Fruit fly (Drosophila melanogaster) whole organism, embryonic: ENCODE measurements around the gene CG6511.
A peak's percentile ranks its signal among the peaks of the same experiment; 100 is the strongest.

Source experiments
- Abd-B ChIP-seq: fragments of 200-800 bp; sonication (Bioruptor generic); optimal IDR thresholded peaks from 2 replicates; lab custom pipeline; 2018; ENCODE audit warnings: missing biosample characterization, mild to moderate bottlenecking, missing genetic modification characterization, moderate library complexity
- Ada2b ChIP-seq: fragments of 200-800 bp; sonication (Bioruptor generic); IDR thresholded peaks from 2 replicates; pipeline ENCODE4 v1.3.6; 2022; ENCODE audit warnings: missing biosample characterization, missing genetic modification characterization
- Aef1 ChIP-seq: fragments of 200-800 bp; sonication (Bioruptor generic); IDR thresholded peaks from 3 replicates; pipeline ENCODE4 v1.3.6; 2022; ENCODE audit warnings: missing biosample characterization, missing genetic modification characterization
- Antp ChIP-seq: fragments of 200-800 bp; sonication (Bioruptor generic); optimal IDR thresholded peaks from 3 replicates; lab custom pipeline; 2016; ENCODE audit warnings: missing biosample characterization, missing genetic modification characterization
- B-H1 ChIP-seq: fragments of 200-800 bp; sonication (Bioruptor generic); IDR thresholded peaks from 3 replicates; pipeline ENCODE4 v1.3.6; 2022; ENCODE audit warnings: missing biosample characterization, missing genetic modification characterization
- BtbVII ChIP-seq: fragments of 200-800 bp; sonication (Bioruptor generic); optimal IDR thresholded peaks from 3 replicates; lab custom pipeline; 2017; ENCODE audit warnings: missing biosample characterization, mild to moderate bottlenecking, missing genetic modification characterization
- CG10274 ChIP-seq: fragments of 200-800 bp; sonication (Bioruptor generic); optimal IDR thresholded peaks from 3 replicates; lab custom pipeline; 2017; ENCODE audit warnings: missing biosample characterization, mild to moderate bottlenecking, missing genetic modification characterization
- CG10431 ChIP-seq: fragments of 200-800 bp; sonication (Bioruptor generic); optimal IDR thresholded peaks from 3 replicates; lab custom pipeline; 2018; ENCODE audit warnings: missing biosample characterization, mild to moderate bottlenecking, missing genetic modification characterization
- CG10565 ChIP-seq: fragments of 200-800 bp; sonication (Bioruptor generic); optimal IDR thresholded peaks from 3 replicates; lab custom pipeline; 2016; ENCODE audit warnings: missing biosample characterization, mild to moderate bottlenecking, missing genetic modification characterization
- CG11398 ChIP-seq: fragments of 200-800 bp; sonication (Bioruptor generic); optimal IDR thresholded peaks from 2 replicates; lab custom pipeline; 2016; ENCODE audit warnings: missing biosample characterization, missing genetic modification characterization
- CG12104 ChIP-seq: fragments of 200-800 bp; sonication (Bioruptor generic); optimal IDR thresholded peaks from 3 replicates; lab custom pipeline; 2016; ENCODE audit warnings: missing biosample characterization, missing genetic modification characterization
- CG12155 ChIP-seq: fragments of 200-800 bp; sonication (Bioruptor generic); optimal IDR thresholded peaks from 3 replicates; lab custom pipeline; 2016; ENCODE audit warnings: missing biosample characterization, missing genetic modification characterization
- CG13296 ChIP-seq: fragments of 200-800 bp; sonication (Bioruptor generic); optimal IDR thresholded peaks from 3 replicates; lab custom pipeline; 2018; ENCODE audit warnings: missing biosample characterization, mild to moderate bottlenecking, missing genetic modification characterization
- CG14050 ChIP-seq: fragments of 200-800 bp; sonication (Bioruptor generic); IDR thresholded peaks from 3 replicates; pipeline ENCODE4 v1.3.6; 2022; ENCODE audit warnings: missing biosample characterization, missing genetic modification characterization
- CG16815 ChIP-seq: fragments of 200-800 bp; sonication (Bioruptor generic); optimal IDR thresholded peaks from 3 replicates; lab custom pipeline; 2017; ENCODE audit warnings: missing biosample characterization, mild to moderate bottlenecking, missing genetic modification characterization
- CG16863 ChIP-seq: fragments of 200-800 bp; sonication (Bioruptor generic); optimal IDR thresholded peaks from 3 replicates; lab custom pipeline; 2016; ENCODE audit warnings: missing biosample characterization, missing genetic modification characterization
- CG18011 ChIP-seq: fragments of 200-800 bp; sonication (Bioruptor generic); optimal IDR thresholded peaks from 2 replicates; lab custom pipeline; 2017; ENCODE audit warnings: missing biosample characterization, missing genetic modification characterization, mild to moderate bottlenecking, moderate library complexity, missing genotype
- CG31388 ChIP-seq: fragments of 200-800 bp; sonication (Bioruptor generic); optimal IDR thresholded peaks from 2 replicates; lab custom pipeline; 2016; ENCODE audit warnings: missing biosample characterization, missing genetic modification characterization
- CG32532 ChIP-seq: fragments of 200-800 bp; sonication (Bioruptor generic); IDR thresholded peaks from 2 replicates; pipeline ENCODE4 v1.3.6; 2022; ENCODE audit warnings: missing biosample characterization, missing genetic modification characterization
- CG3995 ChIP-seq: fragments of 200-800 bp; sonication (Bioruptor generic); optimal IDR thresholded peaks from 3 replicates; lab custom pipeline; 2016; ENCODE audit warnings: missing biosample characterization, missing genetic modification characterization
- CG4404 ChIP-seq: fragments of 200-800 bp; sonication (Bioruptor generic); IDR thresholded peaks from 2 replicates; pipeline ENCODE4 v1.3.6; 2022; ENCODE audit warnings: missing biosample characterization, missing genetic modification characterization
- CG4730 ChIP-seq: fragments of 200-800 bp; sonication (Bioruptor generic); IDR thresholded peaks from 2 replicates; pipeline ENCODE4 v1.3.6; 2022; ENCODE audit warnings: missing biosample characterization, missing genetic modification characterization
- CG7987 ChIP-seq: fragments of 200-800 bp; sonication (Bioruptor generic); optimal IDR thresholded peaks from 2 replicates; lab custom pipeline; 2018; ENCODE audit warnings: missing biosample characterization, mild to moderate bottlenecking, missing genetic modification characterization, moderate library complexity
- CG8765 ChIP-seq: fragments of 200-800 bp; sonication (Bioruptor generic); IDR thresholded peaks from 2 replicates; pipeline ENCODE4 v1.3.6; 2022; ENCODE audit warnings: missing biosample characterization, missing genetic modification characterization
- CG9817 ChIP-seq: fragments of 200-800 bp; sonication (Bioruptor generic); optimal IDR thresholded peaks from 2 replicates; lab custom pipeline; 2018; ENCODE audit warnings: missing biosample characterization, mild to moderate bottlenecking, missing genetic modification characterization, moderate library complexity
- Doc2 ChIP-seq: fragments of 200-800 bp; sonication (Bioruptor generic); IDR thresholded peaks from 2 replicates; pipeline ENCODE4 v1.3.6; 2022; ENCODE audit warnings: missing biosample characterization, missing genetic modification characterization
- Dref ChIP-seq: fragments of 200-800 bp; sonication (Bioruptor generic); IDR thresholded peaks from 2 replicates; pipeline ENCODE4 v1.3.6; 2022; ENCODE audit warnings: missing biosample characterization, missing genetic modification characterization
- Ets97D ChIP-seq: fragments of 200-800 bp; sonication (Bioruptor generic); optimal IDR thresholded peaks from 3 replicates; lab custom pipeline; 2016; ENCODE audit warnings: missing biosample characterization, missing genetic modification characterization
- Hey ChIP-seq: fragments of 200-800 bp; sonication (Bioruptor generic); optimal IDR thresholded peaks from 3 replicates; lab custom pipeline; 2018; ENCODE audit warnings: missing biosample characterization, mild to moderate bottlenecking, missing genetic modification characterization
- Mes4 ChIP-seq: fragments of 200-800 bp; sonication (Bioruptor generic); optimal IDR thresholded peaks from 2 replicates; lab custom pipeline; 2016; ENCODE audit warnings: missing biosample characterization, missing genetic modification characterization
- Sry-δ ChIP-seq: fragments of 200-800 bp; sonication (Bioruptor generic); optimal IDR thresholded peaks from 2 replicates; lab custom pipeline; 2016; ENCODE audit warnings: missing biosample characterization, missing genetic modification characterization
- Xbp1 ChIP-seq: fragments of 200-800 bp; sonication (Bioruptor generic); optimal IDR thresholded peaks from 3 replicates; lab custom pipeline; 2016; ENCODE audit warnings: missing biosample characterization, mild to moderate bottlenecking, missing genetic modification characterization
- br ChIP-seq: fragments of >200 bp; optimal IDR thresholded peaks from 2 replicates; lab custom pipeline; 2017
- chn ChIP-seq: fragments of 200-800 bp; sonication (Bioruptor generic); optimal IDR thresholded peaks from 2 replicates; lab custom pipeline; 2016; ENCODE audit warnings: missing biosample characterization, missing genetic modification characterization
- crol ChIP-seq: fragments of 200-800 bp; sonication (Bioruptor generic); IDR thresholded peaks from 2 replicates; pipeline ENCODE4 v1.3.6; 2022; ENCODE audit warnings: missing biosample characterization, missing genetic modification characterization
- dpn ChIP-seq, 2 experiments: fragments of 200-800 bp; sonication (Bioruptor generic); optimal IDR thresholded peaks; 3 replicates each; lab custom pipeline; 2016; ENCODE audit warnings: missing biosample characterization in 2 of 2, missing genetic modification characterization in 2 of 2
- esg ChIP-seq: fragments of 200-800 bp; sonication (Bioruptor generic); conservative IDR thresholded peaks from 2 replicates; pipeline ENCODE4 v1.3.6; 2022; ENCODE audit warnings: missing biosample characterization, missing genetic modification characterization
- ftz-f1 ChIP-seq: fragments of 200-800 bp; sonication (Bioruptor generic); optimal IDR thresholded peaks from 2 replicates; lab custom pipeline; 2016; ENCODE audit warnings: missing biosample characterization, missing genetic modification characterization
- fu2 ChIP-seq: fragments of 200-800 bp; sonication (Bioruptor generic); optimal IDR thresholded peaks from 2 replicates; lab custom pipeline; 2016; ENCODE audit warnings: missing biosample characterization, missing genetic modification characterization
- grau ChIP-seq: fragments of 200-800 bp; optimal IDR thresholded peaks from 3 replicates; lab custom pipeline; 2019; ENCODE audit warnings: missing biosample characterization, mild to moderate bottlenecking, missing genetic modification characterization, moderate library complexity
- inv ChIP-seq: fragments of 200-800 bp; sonication (Bioruptor generic); IDR thresholded peaks from 2 replicates; pipeline ENCODE4 v1.3.6; 2022; ENCODE audit warnings: missing biosample characterization, missing genetic modification characterization; ENCODE audit not compliant: partially characterized antibody
- luna ChIP-seq: fragments of 200-800 bp; sonication (Bioruptor generic); optimal IDR thresholded peaks from 2 replicates; lab custom pipeline; 2016; ENCODE audit warnings: missing biosample characterization, missing genetic modification characterization
- mld ChIP-seq: fragments of 200-800 bp; sonication (Bioruptor generic); IDR thresholded peaks from 3 replicates; pipeline ENCODE4 v1.3.6; 2022; ENCODE audit warnings: missing biosample characterization, missing genetic modification characterization; ENCODE audit not compliant: partially characterized antibody
- nau ChIP-seq: fragments of 200-800 bp; sonication (Bioruptor generic); optimal IDR thresholded peaks from 3 replicates; lab custom pipeline; 2017; ENCODE audit warnings: missing biosample characterization, mild to moderate bottlenecking, missing genetic modification characterization, missing genetic modification reagents
- nerfin-1 ChIP-seq: fragments of 200-800 bp; sonication (Bioruptor generic); optimal IDR thresholded peaks from 3 replicates; lab custom pipeline; 2019; ENCODE audit warnings: missing biosample characterization, mild to moderate bottlenecking, missing genetic modification characterization, moderate library complexity
- org-1 ChIP-seq: fragments of 200-800 bp; sonication (Bioruptor generic); optimal IDR thresholded peaks from 2 replicates; lab custom pipeline; 2017; ENCODE audit warnings: missing biosample characterization, missing genetic modification characterization
- sens ChIP-seq: fragments of 200-800 bp; sonication (Bioruptor generic); peaks from one replicate; lab custom pipeline; 2016; ENCODE audit warnings: missing biosample characterization, missing genetic modification characterization
- sisA ChIP-seq: fragments of 200-800 bp; sonication (Bioruptor generic); IDR thresholded peaks from 2 replicates; pipeline ENCODE4 v1.3.6; 2022; ENCODE audit warnings: missing biosample characterization, missing genetic modification characterization
- sna ChIP-seq: fragments of 200-800 bp; sonication (Bioruptor generic); IDR thresholded peaks from 2 replicates; pipeline ENCODE4 v1.3.6; 2022; ENCODE audit warnings: missing biosample characterization, missing genetic modification characterization; ENCODE audit not compliant: partially characterized antibody
- tap ChIP-seq: fragments of 200-800 bp; optimal IDR thresholded peaks from 3 replicates; lab custom pipeline; 2019; ENCODE audit warnings: missing biosample characterization, mild to moderate bottlenecking, missing genetic modification characterization, moderate library complexity
- tgo ChIP-seq: fragments of 200-800 bp; sonication (Bioruptor generic); IDR thresholded peaks from 3 replicates; pipeline ENCODE4 v1.3.6; 2022; ENCODE audit warnings: missing biosample characterization, missing genetic modification characterization

CG6511 gene

DNA sequence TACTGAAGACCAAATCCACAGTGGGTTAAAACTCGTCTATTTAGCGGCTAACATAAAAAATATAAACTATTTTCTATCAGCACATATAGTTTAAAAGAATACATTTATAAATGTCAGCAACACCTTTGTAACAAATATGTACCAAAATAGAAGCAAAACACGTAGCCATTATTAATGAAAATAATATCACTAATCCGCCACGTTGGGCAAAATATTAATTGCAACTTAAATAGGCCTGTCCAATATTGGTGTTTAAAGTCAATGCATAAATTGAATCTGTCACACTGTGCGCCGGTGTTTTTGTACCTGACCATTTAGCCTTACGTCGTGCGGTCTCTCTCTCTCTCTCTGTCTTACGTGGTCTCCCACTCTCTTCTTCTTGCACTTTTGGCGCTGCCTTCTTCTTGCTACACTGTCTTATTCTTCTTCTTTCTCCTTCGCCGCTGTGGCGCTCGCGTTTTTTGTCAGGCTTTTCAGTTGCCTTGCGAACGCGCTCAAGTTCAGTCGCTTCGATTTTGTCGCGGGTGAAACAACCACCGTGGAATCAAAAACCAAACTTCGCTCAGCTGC lies 44.9 kb downstream of the CG6511 start (continued):
- peak; percentile 51; the same call in 1 of the 3 replicates for TF ChIP-seq mld (GFP tag; lab: Robert Waterston, UW)
- peak; percentile 99 for TF ChIP-seq CG9817 (tag; lab: Kevin White, UChicago)
- peak; percentile 97 for TF ChIP-seq fu2 (GFP tag; lab: Kevin White, UChicago)
- peak; percentile 92 for TF ChIP-seq CG8765
- peak; percentile 82 for TF ChIP-seq CG3995 (GFP tag; lab: Kevin White, UChicago)
- TF ChIP-seq CG31388 (GFP tag; lab: Kevin White, UChicago) = peak; percentile 90
- TF ChIP-seq org-1 = peak; percentile 99
- TF ChIP-seq CG13296 = peak; percentile 96
- peak; percentile 39 for TF ChIP-seq Dref
- peak; percentile 97 for TF ChIP-seq CG12155 (GFP tag; lab: Kevin White, UChicago)
- peak; percentile 84 for TF ChIP-seq Abd-B (GFP tag; lab: Kevin White, UChicago)
- peak; percentile 91 for TF ChIP-seq Hey (tag; lab: Kevin White, UChicago)
- TF ChIP-seq tgo (GFP tag; lab: Robert Waterston, UW) = peak; percentile 98
- TF ChIP-seq nerfin-1 (tag; lab: Kevin White, UChicago) = peak; percentile 91
- TF ChIP-seq CG18011 (GFP tag; lab: Kevin White, UChicago) = peak; percentile 90
- peak; percentile 43; the same call in 1 of the 2 replicates for TF ChIP-seq inv (GFP tag; lab: Robert Waterston, UW)
- TF ChIP-seq Sry-δ (GFP tag; lab: Kevin White, UChicago) = peak; percentile 65
- peak; percentile 95 for TF ChIP-seq CG11398 (GFP tag; lab: Kevin White, UChicago)
- TF ChIP-seq CG10565 (GFP tag; lab: Kevin White, UChicago) = peak; percentile 94
- TF ChIP-seq Mes4 (GFP tag; lab: Kevin White, UChicago) = peak; percentile 97
- TF ChIP-seq esg (GFP tag; lab: Robert Waterston, UW) = peak; percentile 99
- peak; percentile 97 for TF ChIP-seq CG10431 (GFP tag; lab: Kevin White, UChicago)
- TF ChIP-seq CG16815 (GFP tag; lab: Kevin White, UChicago) = peak; percentile 99
- TF ChIP-seq tap (tag; lab: Kevin White, UChicago) = peak; percentile 92
- peak; percentile 97 for TF ChIP-seq B-H1 (GFP tag; lab: Robert Waterston, UW)
- TF ChIP-seq grau (tag; lab: Kevin White, UChicago) = peak; percentile 98
- TF ChIP-seq CG14050 = peak; percentile 94
- TF ChIP-seq CG4730 (GFP tag; lab: Robert Waterston, UW) = peak; percentile 97
- TF ChIP-seq crol (GFP tag; lab: Robert Waterston, UW) = peak; percentile 68
- peak; percentile 98 for TF ChIP-seq BtbVII
- peak; percentile 98 for TF ChIP-seq Ada2b
- peak; percentile 98 for TF ChIP-seq CG16863 (GFP tag; lab: Kevin White, UChicago)
- peak; percentile 95 for TF ChIP-seq Antp (GFP tag; lab: Kevin White, UChicago)
- TF ChIP-seq sisA = peak; percentile 98
- TF ChIP-seq Xbp1 = peak; percentile 98
- TF ChIP-seq CG4404 (GFP tag; lab: Robert Waterston, UW) = peak; percentile 97
- no peak for TF ChIP-seq br (lab: Kevin White, UChicago)
- no peak for TF ChIP-seq sna (GFP tag; lab: Robert Waterston, UW)
- peak; percentile 87 for TF ChIP-seq CG7987 (GFP tag; lab: Kevin White, UChicago)
- TF ChIP-seq dpn (GFP tag; optimal IDR thresholded peaks at IDR 0.05; lab: Kevin White, UChicago) = peak; percentile 93 to 99
- peak; percentile 98 for TF ChIP-seq chn (GFP tag; lab: Kevin White, UChicago)
- peak; percentile 93 for TF ChIP-seq CG12104 (GFP tag; lab: Kevin White, UChicago)
- peak; percentile 45 for TF ChIP-seq ftz-f1 (GFP tag; lab: Kevin White, UChicago)
- TF ChIP-seq luna (GFP tag; lab: Kevin White, UChicago) = peak; percentile 70
- TF ChIP-seq Doc2 (GFP tag; lab: Robert Waterston, UW) = peak; percentile 91
- peak; percentile 98 for TF ChIP-seq CG32532 (GFP tag; lab: Robert Waterston, UW)
- TF ChIP-seq nau = peak; percentile 96
- TF ChIP-seq Aef1 (GFP tag; lab: Robert Waterston, UW) = peak; percentile 98
- TF ChIP-seq CG10274 = peak; percentile 91
- peak; percentile 73 for TF ChIP-seq Ets97D
- TF ChIP-seq sens = peak; percentile 100
